Fruit fly (Drosophila melanogaster) whole organism, embryonic: ENCODE measurements around the gene CG31793.

Experiments used
- ATbp ChIP-seq: fragments of 200-800 bp; sonication (Bioruptor generic); optimal IDR thresholded peaks from 2 replicates; lab custom pipeline; 2017; ENCODE audit warnings: missing biosample characterization, mild to moderate bottlenecking, missing genetic modification characterization, missing genetic modification reagents
- Atf6 ChIP-seq: fragments of 200-800 bp; sonication (Bioruptor generic); IDR thresholded peaks from 2 replicates; pipeline ENCODE4 v1.3.6; 2022; ENCODE audit warnings: missing biosample characterization, missing genetic modification characterization
- B-H1 ChIP-seq: fragments of 200-800 bp; sonication (Bioruptor generic); IDR thresholded peaks from 3 replicates; pipeline ENCODE4 v1.3.6; 2022; ENCODE audit warnings: missing biosample characterization, missing genetic modification characterization
- CG10321 ChIP-seq: fragments of 200-800 bp; sonication (Bioruptor generic); IDR thresholded peaks from 2 replicates; pipeline ENCODE4 v1.3.6; 2022; ENCODE audit warnings: missing biosample characterization, missing genetic modification characterization
- CG10366 ChIP-seq: fragments of 200-800 bp; sonication (Bioruptor generic); IDR thresholded peaks from 2 replicates; pipeline ENCODE4 v1.3.6; 2022; ENCODE audit warnings: missing biosample characterization, missing genetic modification characterization
- CG12104 ChIP-seq: fragments of 200-800 bp; sonication (Bioruptor generic); optimal IDR thresholded peaks from 3 replicates; lab custom pipeline; 2016; ENCODE audit warnings: missing biosample characterization, missing genetic modification characterization
- CG12236 ChIP-seq: fragments of 200-800 bp; sonication (Bioruptor generic); optimal IDR thresholded peaks from 2 replicates; lab custom pipeline; 2016; ENCODE audit warnings: missing biosample characterization, missing genetic modification characterization
- CG13894 ChIP-seq: fragments of 200-800 bp; sonication (Bioruptor generic); optimal IDR thresholded peaks from 3 replicates; lab custom pipeline; 2018; ENCODE audit warnings: missing biosample characterization, mild to moderate bottlenecking, missing genetic modification characterization, moderate library complexity
- CG15269 ChIP-seq: fragments of 200-800 bp; sonication (Bioruptor generic); optimal IDR thresholded peaks from 2 replicates; lab custom pipeline; 2018; ENCODE audit warnings: missing biosample characterization, mild to moderate bottlenecking, missing genetic modification characterization, moderate library complexity
- CG1603 ChIP-seq: fragments of 200-800 bp; sonication (Bioruptor generic); optimal IDR thresholded peaks from 2 replicates; lab custom pipeline; 2019; ENCODE audit warnings: missing biosample characterization, mild to moderate bottlenecking, missing genetic modification characterization, moderate library complexity
- CG17802 ChIP-seq: fragments of 200-800 bp; sonication (Bioruptor generic); optimal IDR thresholded peaks from 2 replicates; lab custom pipeline; 2018; ENCODE audit warnings: missing biosample characterization, mild to moderate bottlenecking, missing genetic modification characterization, moderate library complexity
- CG32772 ChIP-seq: fragments of 200-800 bp; sonication (Bioruptor generic); IDR thresholded peaks from 2 replicates; pipeline ENCODE4 v1.3.6; 2022; ENCODE audit warnings: missing biosample characterization, missing genetic modification characterization
- CG33213 ChIP-seq: fragments of 200-800 bp; sonication (Bioruptor generic); optimal IDR thresholded peaks from 3 replicates; lab custom pipeline; 2016; ENCODE audit warnings: missing biosample characterization, missing genetic modification characterization
- CG3726 ChIP-seq: fragments of 200-800 bp; sonication (Bioruptor generic); IDR thresholded peaks from 3 replicates; pipeline ENCODE4, ENCODE4 v1.3.6; 2022; ENCODE audit warnings: missing biosample characterization, missing genetic modification characterization
- CG4854 ChIP-seq: fragments of 200-800 bp; sonication (Bioruptor generic); optimal IDR thresholded peaks from 2 replicates; lab custom pipeline; 2016; ENCODE audit warnings: missing biosample characterization, missing genetic modification characterization, inconsistent platforms
- CG5953 ChIP-seq: fragments of 200-800 bp; sonication (Bioruptor generic); IDR thresholded peaks from 2 replicates; pipeline ENCODE4 v1.3.6; 2022; ENCODE audit warnings: missing biosample characterization, missing genetic modification characterization
- CG6272 ChIP-seq: fragments of 200-800 bp; sonication (Bioruptor generic); IDR thresholded peaks from 2 replicates; pipeline ENCODE4 v1.3.6; 2022; ENCODE audit warnings: missing biosample characterization, missing genetic modification characterization
- CG7928 ChIP-seq: fragments of 200-800 bp; sonication (Bioruptor generic); optimal IDR thresholded peaks from 2 replicates; lab custom pipeline; 2017; ENCODE audit warnings: missing biosample characterization, mild to moderate bottlenecking, missing genetic modification characterization
- CG8388 ChIP-seq: fragments of 200-800 bp; sonication (Bioruptor generic); optimal IDR thresholded peaks from 2 replicates; lab custom pipeline; 2019; ENCODE audit warnings: missing biosample characterization, mild to moderate bottlenecking, missing genetic modification characterization, moderate library complexity
- CG9727 ChIP-seq: fragments of 200-800 bp; sonication (Bioruptor generic); optimal IDR thresholded peaks from 3 replicates; lab custom pipeline; 2017; ENCODE audit warnings: missing biosample characterization, mild to moderate bottlenecking, missing genetic modification characterization
- Chrac-16 ChIP-seq: fragments of 200-800 bp; sonication (Bioruptor generic); optimal IDR thresholded peaks from 3 replicates; lab custom pipeline; 2016; ENCODE audit warnings: missing biosample characterization, missing genetic modification characterization
- D ChIP-seq, 2 experiments: fragments of 200-800 bp in 1 of 2; fragments of >200 bp in 1 of 2; sonication (Bioruptor generic) in 1 of 2; optimal IDR thresholded peaks; 2 replicates in 1 of 2; 3 replicates in 1 of 2; lab custom pipeline; 2017; ENCODE audit warnings: mild to moderate bottlenecking in 1 of 2, missing biosample characterization in 1 of 2, missing genetic modification characterization in 1 of 2, missing genetic modification reagents in 1 of 2
- Dll ChIP-seq: fragments of 200-800 bp; sonication (Bioruptor generic); IDR thresholded peaks from 4 replicates; pipeline ENCODE4 v1.3.6; 2022; ENCODE audit warnings: missing biosample characterization, missing genetic modification characterization; ENCODE audit not compliant: partially characterized antibody
- Doc2 ChIP-seq: fragments of 200-800 bp; sonication (Bioruptor generic); IDR thresholded peaks from 2 replicates; pipeline ENCODE4 v1.3.6; 2022; ENCODE audit warnings: missing biosample characterization, missing genetic modification characterization
- Dref ChIP-seq: fragments of 200-800 bp; sonication (Bioruptor generic); IDR thresholded peaks from 2 replicates; pipeline ENCODE4 v1.3.6; 2022; ENCODE audit warnings: missing biosample characterization, missing genetic modification characterization
- GATAe ChIP-seq: fragments of 200-800 bp; sonication (Bioruptor generic); conservative IDR thresholded peaks from 2 replicates; pipeline ENCODE4 v1.3.6; 2022; ENCODE audit warnings: missing biosample characterization, missing genetic modification characterization
- NFAT ChIP-seq: fragments of 200-800 bp; sonication (Bioruptor generic); IDR thresholded peaks from 2 replicates; pipeline ENCODE4 v1.3.6; 2022; ENCODE audit warnings: missing biosample characterization, missing genetic modification characterization
- Nf-YC ChIP-seq: fragments of 200-800 bp; optimal IDR thresholded peaks from 3 replicates; lab custom pipeline; 2019; ENCODE audit warnings: missing biosample characterization, mild to moderate bottlenecking, missing genetic modification characterization, moderate library complexity
- Rx ChIP-seq: fragments of 200-800 bp; sonication (Bioruptor generic); IDR thresholded peaks from 2 replicates; pipeline ENCODE4 v1.3.6; 2022; ENCODE audit warnings: missing biosample characterization, missing genetic modification characterization
- Six4 ChIP-seq: fragments of 200-800 bp; sonication (Bioruptor generic); optimal IDR thresholded peaks from 2 replicates; lab custom pipeline; 2016; ENCODE audit warnings: missing biosample characterization, missing genetic modification characterization
- Stat92E ChIP-seq, 3 experiments: fragments of >200 bp in 2 of 3; fragments of 200-800 bp in 1 of 3; sonication (Bioruptor generic) in 1 of 3; optimal IDR thresholded peaks; 2 replicates each; lab custom pipeline; 2017 to 2019; ENCODE audit warnings: missing biosample characterization in 3 of 3, missing genetic modification characterization in 3 of 3, mild to moderate bottlenecking in 1 of 3, moderate library complexity in 1 of 3
- ase ChIP-seq: fragments of 200-800 bp; sonication (Bioruptor generic); IDR thresholded peaks from 3 replicates; pipeline ENCODE4 v1.3.6; 2022; ENCODE audit warnings: missing biosample characterization, missing genetic modification characterization
- az2 ChIP-seq: fragments of 200-800 bp; sonication (Bioruptor generic); optimal IDR thresholded peaks from 3 replicates; lab custom pipeline; 2016; ENCODE audit warnings: missing biosample characterization, missing genetic modification characterization
- bigmax ChIP-seq: fragments of 200-800 bp; sonication (Bioruptor generic); optimal IDR thresholded peaks from 2 replicates; lab custom pipeline; 2018; ENCODE audit warnings: missing biosample characterization, mild to moderate bottlenecking, missing genetic modification characterization
- cas ChIP-seq: fragments of 200-800 bp; sonication (Bioruptor generic); IDR thresholded peaks from 2 replicates; pipeline ENCODE4 v1.3.6; 2022; ENCODE audit warnings: missing biosample characterization, missing genetic modification characterization
- corto ChIP-seq: fragments of 200-800 bp; sonication (Bioruptor generic); optimal IDR thresholded peaks from 2 replicates; lab custom pipeline; 2016; ENCODE audit warnings: missing biosample characterization, mild to moderate bottlenecking, missing genetic modification characterization, moderate library complexity
- ftz-f1 ChIP-seq: fragments of 200-800 bp; sonication (Bioruptor generic); optimal IDR thresholded peaks from 2 replicates; lab custom pipeline; 2016; ENCODE audit warnings: missing biosample characterization, missing genetic modification characterization
- hkb ChIP-seq, 2 experiments: fragments of 200-800 bp in 1 of 2; fragments of >200 bp in 1 of 2; sonication (Bioruptor generic) in 1 of 2; IDR thresholded peaks in 1 of 2; optimal IDR thresholded peaks in 1 of 2; 2 replicates each; pipeline versions ENCODE4 v1.3.6 to Lab custom; 2017 to 2022; ENCODE audit warnings: missing biosample characterization in 1 of 2, missing genetic modification characterization in 1 of 2
- ken ChIP-seq: fragments of 200-800 bp; sonication (Bioruptor generic); IDR thresholded peaks from 3 replicates; pipeline ENCODE4 v1.3.6; 2022; ENCODE audit warnings: missing biosample characterization, missing genetic modification characterization
- nerfin-1 ChIP-seq: fragments of 200-800 bp; sonication (Bioruptor generic); optimal IDR thresholded peaks from 3 replicates; lab custom pipeline; 2019; ENCODE audit warnings: missing biosample characterization, mild to moderate bottlenecking, missing genetic modification characterization, moderate library complexity
- oc ChIP-seq: fragments of 200-800 bp; sonication (Bioruptor generic); optimal IDR thresholded peaks from 2 replicates; lab custom pipeline; 2018; ENCODE audit warnings: missing biosample characterization, mild to moderate bottlenecking, missing genetic modification characterization, moderate library complexity
- pnt ChIP-seq: fragments of 200-800 bp; sonication (Bioruptor generic); optimal IDR thresholded peaks from 3 replicates; lab custom pipeline; 2016; ENCODE audit warnings: missing biosample characterization, missing genetic modification characterization
- rib ChIP-seq: fragments of 200-800 bp; sonication (Bioruptor generic); IDR thresholded peaks from 2 replicates; pipeline ENCODE4 v1.3.6; 2022; ENCODE audit warnings: missing biosample characterization, missing genetic modification characterization
- sqz ChIP-seq: fragments of 200-800 bp; sonication (Bioruptor generic); optimal IDR thresholded peaks from 3 replicates; lab custom pipeline; 2018; ENCODE audit warnings: missing biosample characterization, mild to moderate bottlenecking, missing genetic modification characterization
- tin ChIP-seq: fragments of 200-800 bp; sonication (Bioruptor generic); optimal IDR thresholded peaks from 3 replicates; lab custom pipeline; 2016; ENCODE audit warnings: missing biosample characterization, missing genetic modification characterization
- trh ChIP-seq: fragments of 200-800 bp; sonication (Bioruptor generic); optimal IDR thresholded peaks from 2 replicates; lab custom pipeline; 2016; ENCODE audit warnings: missing biosample characterization, missing genetic modification characterization
- tx ChIP-seq: fragments of 200-800 bp; sonication (Bioruptor generic); optimal IDR thresholded peaks from 2 replicates; lab custom pipeline; 2016; ENCODE audit warnings: missing biosample characterization, missing genetic modification characterization
- zen2 ChIP-seq: fragments of 200-800 bp; sonication (Bioruptor generic); IDR thresholded peaks from 3 replicates; pipeline ENCODE4 v1.3.6; 2022; ENCODE audit warnings: missing biosample characterization, missing genetic modification characterization; ENCODE audit not compliant: partially characterized antibody

CG31793 gene

DNA sequence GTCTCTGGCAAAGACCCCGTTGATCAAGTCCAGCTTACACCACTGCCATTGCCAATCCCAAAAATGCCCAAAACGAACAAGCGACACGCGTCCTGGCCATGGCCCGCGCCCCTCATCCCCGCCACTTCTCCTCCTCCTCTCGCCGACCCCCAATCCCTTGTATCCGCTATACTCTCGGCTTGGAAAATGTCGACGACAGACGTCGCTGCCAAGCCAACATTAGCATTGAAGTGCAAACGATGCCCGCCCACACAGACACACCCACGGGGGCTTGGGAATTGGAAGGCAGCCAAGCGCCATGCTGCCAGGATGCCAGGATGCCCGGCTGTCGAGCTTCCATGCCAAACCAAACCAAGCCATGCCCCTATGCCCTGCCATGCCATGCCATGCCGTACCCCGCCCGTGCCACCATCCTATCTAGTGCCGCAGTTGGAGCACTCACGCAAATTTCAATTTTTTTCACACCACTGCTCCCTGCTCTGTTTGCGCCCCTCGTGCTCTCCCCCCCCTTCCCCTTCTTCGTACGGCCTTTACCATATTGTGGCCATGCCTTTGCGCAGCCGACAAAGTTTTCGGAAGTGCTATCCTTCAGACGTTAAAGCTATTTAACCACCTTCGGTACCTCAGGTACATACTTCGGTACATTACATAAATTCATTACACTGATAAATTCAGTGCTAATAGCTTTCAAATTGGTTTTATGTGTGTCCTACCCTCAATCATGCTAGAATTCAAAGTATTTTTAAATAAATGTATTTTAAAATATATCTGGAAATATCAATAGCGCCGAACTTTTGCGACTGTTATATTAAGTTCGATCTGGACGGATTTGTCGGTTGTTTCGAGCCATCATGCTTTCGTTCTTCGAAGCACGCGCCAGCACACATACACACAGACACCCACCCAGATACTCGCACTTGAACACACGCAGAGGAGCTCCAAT lies 18.4 kb downstream of the CG31793 start (continued):
- TF ChIP-seq CG7928 (GFP tag; lab: Kevin White, UChicago): peak; percentile 26
- TF ChIP-seq rib (GFP tag; lab: Robert Waterston, UW): no peak; the same call in 1 of the 2 replicates
- TF ChIP-seq Chrac-16 (GFP tag; lab: Kevin White, UChicago): peak; percentile 63
- no peak for TF ChIP-seq Dref (GFP tag; lab: Robert Waterston, UW)
- peak in 1 of 3 experiments; percentile 19 for TF ChIP-seq Stat92E (GFP tag; optimal IDR thresholded peaks at IDR 0.05; lab: Kevin White, UChicago)
- peak; percentile 87 for TF ChIP-seq CG15269 (tag; lab: Kevin White, UChicago)
- no peak for TF ChIP-seq Dll (GFP tag; lab: Robert Waterston, UW)
- TF ChIP-seq tin: peak; percentile 62
- TF ChIP-seq bigmax (GFP tag; lab: Kevin White, UChicago): no peak
- peak; percentile 51 for TF ChIP-seq CG12104
- TF ChIP-seq hkb (optimal IDR thresholded peaks at IDR 0.05; lab: Kevin White, UChicago): no peak
- TF ChIP-seq hkb (GFP tag; IDR thresholded peaks at IDR 0.05; lab: Robert Waterston, UW): peak; percentile 70
- TF ChIP-seq cas (GFP tag; lab: Robert Waterston, UW): no peak; the same call in 1 of the 2 replicates
- peak; percentile 75 for TF ChIP-seq az2
- TF ChIP-seq pnt: peak; percentile 5
- TF ChIP-seq trh (GFP tag; lab: Kevin White, UChicago): no peak
- peak; percentile 52 for TF ChIP-seq oc (tag; lab: Kevin White, UChicago)
- no peak for TF ChIP-seq CG32772 (GFP tag; lab: Robert Waterston, UW)
- no peak for TF ChIP-seq CG6272
- peak; percentile 82 for TF ChIP-seq ATbp (GFP tag; lab: Kevin White, UChicago)
- no peak for TF ChIP-seq Doc2 (GFP tag; lab: Robert Waterston, UW)
- no peak for TF ChIP-seq D (optimal IDR thresholded peaks at IDR 0.05; lab: Kevin White, UChicago)
- peak; percentile 68 for TF ChIP-seq D (GFP tag; optimal IDR thresholded peaks at IDR 0.05; lab: Kevin White, UChicago)
- TF ChIP-seq zen2 (GFP tag; lab: Robert Waterston, UW): no peak
- TF ChIP-seq sqz (GFP tag; lab: Kevin White, UChicago): peak; percentile 67
- peak; percentile 68; the same call in 1 of the 3 replicates for TF ChIP-seq ken (GFP tag; lab: Robert Waterston, UW)
- TF ChIP-seq Rx (GFP tag; lab: Robert Waterston, UW): no peak
- peak; percentile 72 for TF ChIP-seq Atf6 (GFP tag; lab: Robert Waterston, UW)
- TF ChIP-seq Six4: peak; percentile 1
- peak; percentile 56 for TF ChIP-seq corto (GFP tag; lab: Kevin White, UChicago)
- peak; percentile 71 for TF ChIP-seq Nf-YC (tag; lab: Kevin White, UChicago)
- no peak for TF ChIP-seq B-H1 (GFP tag; lab: Robert Waterston, UW)
- no peak for TF ChIP-seq CG12236 (GFP tag; lab: Kevin White, UChicago)
- peak; percentile 74 for TF ChIP-seq CG9727 (GFP tag; lab: Kevin White, UChicago)
- peak; percentile 17 for TF ChIP-seq CG4854
- TF ChIP-seq CG10366 (GFP tag; lab: Robert Waterston, UW): peak; percentile 71
- TF ChIP-seq CG17802 (tag; lab: Kevin White, UChicago): peak; percentile 16
- TF ChIP-seq CG1603 (tag; lab: Kevin White, UChicago): peak; percentile 53
- TF ChIP-seq CG33213 (GFP tag; lab: Kevin White, UChicago): no peak
- TF ChIP-seq tx (GFP tag; lab: Kevin White, UChicago): no peak
- no peak for TF ChIP-seq CG10321 (GFP tag; lab: Robert Waterston, UW)
- no peak for TF ChIP-seq CG3726 (GFP tag; lab: Robert Waterston, UW)
- no peak for TF ChIP-seq CG5953 (GFP tag; lab: Robert Waterston, UW)
- peak; percentile 55 for TF ChIP-seq CG13894
- TF ChIP-seq CG8388 (GFP tag; lab: Kevin White, UChicago): peak; percentile 77
- no peak for TF ChIP-seq ftz-f1 (GFP tag; lab: Kevin White, UChicago)
- no peak for TF ChIP-seq ase (GFP tag; lab: Robert Waterston, UW)
- TF ChIP-seq NFAT (GFP tag; lab: Robert Waterston, UW): 0 out of 2 replicates have a peak, but pooled peaks have one; percentile 21
- TF ChIP-seq nerfin-1 (tag; lab: Kevin White, UChicago): peak; percentile 63
- no peak for TF ChIP-seq GATAe
